Worm (Caenorhabditis elegans) whole organism, L4 larva: Measurements from ENCODE around the gene C08E3.13.

ENCODE experiments used
- F37D6.2 ChIP-seq: sonication (generic microtip); optimal IDR thresholded peaks from 2 replicates; lab custom pipeline; 2016; ENCODE audit warnings: mild to moderate bottlenecking, missing genetic modification characterization, missing compliant biosample characterization
- R02D3.7 ChIP-seq: fragments of 150-350 bp; sonication (generic microtip); optimal IDR thresholded peaks from 3 replicates; lab custom pipeline; 2014; ENCODE audit warnings: missing biosample characterization, missing genetic modification characterization
- ceh-28 ChIP-seq: fragments of 150-350 bp; optimal IDR thresholded peaks from 2 replicates; lab custom pipeline; 2014; ENCODE audit warnings: missing biosample characterization, missing genetic modification reagents, missing genetic modification characterization
- fkh-10 ChIP-seq: fragments of 150-350 bp; optimal IDR thresholded peaks from 2 replicates; lab custom pipeline; 2014; ENCODE audit warnings: missing biosample characterization, missing genetic modification reagents, missing genetic modification characterization
- lim-7 ChIP-seq: fragments of 200-800 bp; sonication (Bioruptor generic); IDR thresholded peaks from 2 replicates; pipeline ENCODE4 v1.3.6; 2022; ENCODE audit warnings: missing genetic modification characterization, missing compliant biosample characterization
- lin-39 ChIP-seq: fragments of 150-350 bp; optimal IDR thresholded peaks from 2 replicates; lab custom pipeline; 2014; ENCODE audit warnings: missing biosample characterization, missing genetic modification reagents, missing genetic modification characterization
- nhr-237 ChIP-seq: sonication (generic microtip); optimal IDR thresholded peaks from 2 replicates; lab custom pipeline; 2017; ENCODE audit warnings: missing biosample characterization, missing genetic modification characterization
- pqm-1 ChIP-seq: sonication (generic microtip); optimal IDR thresholded peaks from 2 replicates; lab custom pipeline; 2017; ENCODE audit warnings: missing biosample characterization, missing genetic modification characterization
- unc-62 ChIP-seq, 3 experiments: fragments of 150-350 bp in 1 of 3; sonication (generic microtip); optimal IDR thresholded peaks in 2 of 3; peaks in 1 of 3; 1 replicate in 1 of 3; 2 replicates in 2 of 3; lab custom pipeline; 2014 to 2017; ENCODE audit warnings: missing biosample characterization in 3 of 3, missing genetic modification characterization in 3 of 3, missing genetic modification reagents in 3 of 3, missing genotype in 1 of 3

ce11 chrII:1648768-1649167 lies 16.7 kb upstream of the C08E3.13 start, which contains the start of gene fbxb-21:
- no peak for TF ChIP-seq R02D3.7
- no peak for TF ChIP-seq fkh-10 (GFP tag; lab: Kevin White, UChicago)
- no peak for TF ChIP-seq nhr-237 (tag; lab: Kevin White, UChicago)
- no peak for TF ChIP-seq unc-62 (GFP tag; optimal IDR thresholded peaks at IDR 0.05 in 1 of 2; lab: Kevin White, UChicago)
- no peak for TF ChIP-seq unc-62 (tag; optimal IDR thresholded peaks at IDR 0.05; lab: Kevin White, UChicago)
- no peak for TF ChIP-seq pqm-1
- no peak for TF ChIP-seq ceh-28
- TF ChIP-seq lim-7 (GFP tag; lab: Robert Waterston, UW), result no peak
- no peak for TF ChIP-seq F37D6.2 (tag; lab: Kevin White, UChicago)
- TF ChIP-seq lin-39 (tag; lab: Kevin White, UChicago), result no peak
